Worm (Caenorhabditis elegans) whole organism, L1 larva: ENCODE data around the gene F54E2.2.

Source experiments
- egl-13 ChIP-seq: sonication (generic microtip); optimal IDR thresholded peaks from 2 replicates; lab custom pipeline; 2016; ENCODE audit warnings: missing genotype, missing genetic modification reagents, missing genetic modification characterization, missing compliant biosample characterization
- nhr-90 ChIP-seq: sonication (generic microtip); optimal IDR thresholded peaks from 2 replicates; lab custom pipeline; 2016; ENCODE audit warnings: mild to moderate bottlenecking, missing genetic modification characterization, missing compliant biosample characterization; ENCODE audit not compliant: poor library complexity
- tbx-2 ChIP-seq: sonication (generic microtip); optimal IDR thresholded peaks from 2 replicates; lab custom pipeline; 2016; ENCODE audit warnings: missing genetic modification characterization, missing compliant biosample characterization

- TF ChIP-seq nhr-90 (tag; lab: Kevin White, UChicago): no peak
- TF ChIP-seq tbx-2 (tag; lab: Kevin White, UChicago): no peak
- no peak for TF ChIP-seq egl-13 (tag; lab: Kevin White, UChicago)
Measured at ce11 chrV:2780786-2781185, 15.3 kb upstream of the F54E2.2 start, which contains the start of gene R05D8.11.
